Worm (Caenorhabditis elegans): ENCODE data around the gene F09E5.3.
A peak's percentile ranks its signal among the peaks of the same experiment; 100 is the strongest.

The F09E5.3 gene

ce11 chrII:5332345-5333124 is 41.3 kb upstream of the F09E5.3 start (continued):
- no peak for TF ChIP-seq ctbp-1 (GFP tag; IDR thresholded peaks at IDR 0.05)
- TF ChIP-seq F44E2.7 (GFP tag; IDR thresholded peaks at IDR 0.05) = no peak
- no peak for TF ChIP-seq ceh-44 (GFP tag; IDR thresholded peaks at IDR 0.05)
- no peak for TF ChIP-seq rbr-2 (tag; optimal IDR thresholded peaks at IDR 0.05)
- no peak for TF ChIP-seq daf-12 (tag; optimal IDR thresholded peaks at IDR 0.05)
- no peak for TF ChIP-seq ces-1 (GFP tag; optimal IDR thresholded peaks at IDR 0.05)
- no peak for TF ChIP-seq zfp-3 (GFP tag; conservative IDR thresholded peaks at IDR 0.05)
- no peak for TF ChIP-seq T26A8.4 (GFP tag; IDR thresholded peaks at IDR 0.05)
- no peak for TF ChIP-seq php-3 (GFP tag; IDR thresholded peaks at IDR 0.05)
- TF ChIP-seq Y5F2A.4 (GFP tag; optimal IDR thresholded peaks at IDR 0.05) = no peak
- TF ChIP-seq lin-38 (GFP tag; IDR thresholded peaks at IDR 0.05) = no peak
- TF ChIP-seq daf-8 (GFP tag; IDR thresholded peaks at IDR 0.05) = no peak
- peak; percentile 62 for TF ChIP-seq nhr-6 (tag; optimal IDR thresholded peaks at IDR 0.05)
- peak; percentile 35 to 37 for TF ChIP-seq mdl-1 (tag; optimal IDR thresholded peaks at IDR 0.05)
- TF ChIP-seq nhr-111 (GFP tag; optimal IDR thresholded peaks at IDR 0.05) = no peak
- TF ChIP-seq spr-1 (tag; optimal IDR thresholded peaks at IDR 0.05) = no peak
- peak; percentile 76 for TF ChIP-seq pqm-1 (tag; optimal IDR thresholded peaks at IDR 0.05)
- no peak for TF ChIP-seq ceh-28 (tag; optimal IDR thresholded peaks at IDR 0.05)
- no peak for TF ChIP-seq pha-4 (GFP tag; IDR thresholded peaks at IDR 0.05)
- TF ChIP-seq pha-4 (tag; optimal IDR thresholded peaks at IDR 0.05) = peak; percentile 5
- TF ChIP-seq duxl-1 (tag; optimal IDR thresholded peaks at IDR 0.05; ENCODE audit: poor library complexity) = peak; percentile 7
- no peak for TF ChIP-seq nhr-77 (tag; optimal IDR thresholded peaks at IDR 0.05)
- TF ChIP-seq zip-2 (tag; optimal IDR thresholded peaks at IDR 0.05) = no peak
- no peak for TF ChIP-seq nhr-11 (tag; optimal IDR thresholded peaks at IDR 0.05)
- TF ChIP-seq lsy-2 (tag; optimal IDR thresholded peaks at IDR 0.05) = no peak
- no peak for TF ChIP-seq zfp-2 (tag; optimal IDR thresholded peaks at IDR 0.05)
- no peak for TF ChIP-seq cey-2 (tag; optimal IDR thresholded peaks at IDR 0.05; ENCODE audit: borderline replicate concordance, insufficient read depth)
- no peak for TF ChIP-seq ceh-82 (tag; optimal IDR thresholded peaks at IDR 0.05)
- TF ChIP-seq Y105C5A.15 (GFP tag; IDR thresholded peaks at IDR 0.05) = no peak
- TF ChIP-seq dpl-1 (GFP tag; optimal IDR thresholded peaks at IDR 0.05) = no peak
- TF ChIP-seq zag-1 (tag; optimal IDR thresholded peaks at IDR 0.05) = no peak
- no peak for TF ChIP-seq lin-29 (GFP tag; IDR thresholded peaks at IDR 0.05)
- no peak for TF ChIP-seq aha-1 (tag)
- TF ChIP-seq madf-5 (GFP tag; IDR thresholded peaks at IDR 0.05) = no peak
- TF ChIP-seq zip-11 (GFP tag; IDR thresholded peaks at IDR 0.05) = no peak
- no peak for TF ChIP-seq Y48G9A.11 (GFP tag; IDR thresholded peaks at IDR 0.05)

ce11 chrII:5333729-5334255 is 40.0 kb upstream of the F09E5.3 start:
- TF ChIP-seq hmg-1.1 (GFP tag; IDR thresholded peaks at IDR 0.05) = no peak
- TF ChIP-seq rbr-2 (tag; optimal IDR thresholded peaks at IDR 0.05) = peak; percentile 31
- no peak for TF ChIP-seq pha-4 (GFP tag; IDR thresholded peaks at IDR 0.05)
- no peak for TF ChIP-seq pha-4 (tag; optimal IDR thresholded peaks at IDR 0.05)
- no peak for TF ChIP-seq ceh-20 (GFP tag; IDR thresholded peaks at IDR 0.05)
- TF ChIP-seq aly-2 (tag; optimal IDR thresholded peaks at IDR 0.05) = no peak
- TF ChIP-seq nhr-28 (tag; optimal IDR thresholded peaks at IDR 0.05) = peak; percentile 11
- TF ChIP-seq daf-16 (GFP tag; optimal IDR thresholded peaks at IDR 0.05) = no peak
- TF ChIP-seq daf-16 (tag; optimal IDR thresholded peaks at IDR 0.05) = peak; percentile 78
- no peak for TF ChIP-seq zfp-2 (tag; optimal IDR thresholded peaks at IDR 0.05)
- no peak for TF ChIP-seq snpc-4 (tag; optimal IDR thresholded peaks at IDR 0.05)
- TF ChIP-seq ces-1 (GFP tag; optimal IDR thresholded peaks at IDR 0.05) = no peak
- TF ChIP-seq egl-27 (tag; optimal IDR thresholded peaks at IDR 0.05) = no peak
- TF ChIP-seq T20F7.1 (GFP tag; optimal IDR thresholded peaks at IDR 0.05) = peak; percentile 27
- no peak for TF ChIP-seq Y75B8A.6 (GFP tag; IDR thresholded peaks at IDR 0.05)
- TF ChIP-seq attf-4 (tag; optimal IDR thresholded peaks at IDR 0.05) = no peak
- no peak for TF ChIP-seq nhr-41 (GFP tag; IDR thresholded peaks at IDR 0.05)
- peak; percentile 30 for TF ChIP-seq pqm-1 (tag; optimal IDR thresholded peaks at IDR 0.05)
- no peak for TF ChIP-seq lin-15B (tag; optimal IDR thresholded peaks at IDR 0.05)
- TF ChIP-seq spr-3 (GFP tag; optimal IDR thresholded peaks at IDR 0.05) = no peak
- no peak for TF ChIP-seq F26F4.8 (GFP tag; conservative IDR thresholded peaks at IDR 0.05)
- TF ChIP-seq mep-1 (tag; optimal IDR thresholded peaks at IDR 0.05) = no peak
